Worm (Caenorhabditis elegans) whole organism, L4 larva: ENCODE measurements around the gene F32D8.14.
A peak's percentile ranks its signal among the peaks of the same experiment; 100 is the strongest.

Experiments
- F26F4.8 ChIP-seq: fragments of 200-800 bp; sonication (Bioruptor generic); conservative IDR thresholded peaks from 2 replicates; pipeline ENCODE4 v1.3.6; 2022; ENCODE audit warnings: missing genetic modification characterization, missing compliant biosample characterization
- F44E2.7 ChIP-seq: fragments of 200-800 bp; sonication (Bioruptor generic); IDR thresholded peaks from 2 replicates; pipeline ENCODE4 v2.1.2; 2022; ENCODE audit warnings: missing genetic modification characterization, missing compliant biosample characterization
- F49E8.2 ChIP-seq: sonication (generic microtip); optimal IDR thresholded peaks from 2 replicates; lab custom pipeline; 2016; ENCODE audit warnings: missing compliant biosample characterization, mild to moderate bottlenecking, missing genetic modification characterization, borderline replicate concordance
- R02D3.7 ChIP-seq: fragments of 150-350 bp; sonication (generic microtip); optimal IDR thresholded peaks from 3 replicates; lab custom pipeline; 2014; ENCODE audit warnings: missing biosample characterization, missing genetic modification characterization
- T26A8.4 ChIP-seq: fragments of 200-800 bp; sonication (Bioruptor generic); IDR thresholded peaks from 2 replicates; pipeline ENCODE4 v1.3.6; 2022; ENCODE audit warnings: missing genetic modification characterization, missing compliant biosample characterization
- Y75B8A.6 ChIP-seq: fragments of 200-800 bp; sonication (Bioruptor generic); IDR thresholded peaks from 2 replicates; pipeline ENCODE4 v1.3.6; 2022; ENCODE audit warnings: missing genetic modification reagents, missing genetic modification characterization, missing compliant biosample characterization
- aha-1 ChIP-seq: fragments of 150-350 bp; peaks from one replicate; lab custom pipeline; 2014; ENCODE audit warnings: missing biosample characterization, missing genetic modification characterization
- ama-1 ChIP-seq: fragments of 150-350 bp; optimal IDR thresholded peaks from 2 replicates; lab custom pipeline; 2014; ENCODE audit warnings: inconsistent platforms, mixed read lengths
- ceh-44 ChIP-seq: fragments of 200-800 bp; sonication (Bioruptor generic); IDR thresholded peaks from 2 replicates; pipeline ENCODE4 v1.3.6; 2022; ENCODE audit warnings: missing genetic modification reagents, missing genetic modification characterization, missing compliant biosample characterization
- cey-2 ChIP-seq: sonication (generic microtip); optimal IDR thresholded peaks from 3 replicates; lab custom pipeline; 2017; ENCODE audit warnings: missing genetic modification characterization, mild to moderate bottlenecking, missing compliant biosample characterization, antibody characterized with exemption, borderline replicate concordance; ENCODE audit not compliant: insufficient read depth
- daf-16 ChIP-seq, 3 experiments: sonication (generic microtip); optimal IDR thresholded peaks; 2 replicates each; lab custom pipeline; 2016 to 2017; ENCODE audit warnings: missing genetic modification characterization in 3 of 3, missing genetic modification reagents in 3 of 3, mild to moderate bottlenecking in 2 of 3, missing compliant biosample characterization in 2 of 3, missing biosample characterization in 1 of 3, moderate library complexity in 1 of 3
- dmd-6 ChIP-seq: fragments of 200-800 bp; sonication (Bioruptor generic); IDR thresholded peaks from 2 replicates; pipeline ENCODE4 v1.3.6; 2022; ENCODE audit warnings: missing genetic modification reagents, missing genetic modification characterization, missing compliant biosample characterization
- dpl-1 ChIP-seq: fragments of 150-350 bp; optimal IDR thresholded peaks from 2 replicates; lab custom pipeline; 2014; ENCODE audit warnings: missing biosample characterization, missing genetic modification reagents, missing genetic modification characterization
- dve-1 ChIP-seq: sonication (generic microtip); optimal IDR thresholded peaks from 2 replicates; lab custom pipeline; 2017; ENCODE audit warnings: antibody characterized with exemption, mild to moderate bottlenecking, missing genetic modification characterization, missing compliant biosample characterization; ENCODE audit not compliant: insufficient read depth
- fkh-10 ChIP-seq: fragments of 150-350 bp; optimal IDR thresholded peaks from 2 replicates; lab custom pipeline; 2014; ENCODE audit warnings: missing biosample characterization, missing genetic modification reagents, missing genetic modification characterization
- gei-8 ChIP-seq: fragments of 200-800 bp; sonication (Bioruptor generic); optimal IDR thresholded peaks from 2 replicates; lab custom pipeline; 2018; ENCODE audit warnings: mild to moderate bottlenecking, missing genetic modification characterization, missing compliant biosample characterization
- hif-1 ChIP-seq, 2 experiments: sonication (generic microtip); optimal IDR thresholded peaks; 2 replicates each; lab custom pipeline; 2016 to 2017; ENCODE audit warnings: missing compliant biosample characterization in 2 of 2, missing genetic modification characterization in 2 of 2, missing genetic modification reagents in 2 of 2, missing genotype in 2 of 2, mild to moderate bottlenecking in 1 of 2
- hlh-11 ChIP-seq: fragments of 200-800 bp; sonication (Bioruptor generic); optimal IDR thresholded peaks from 2 replicates; lab custom pipeline; 2018; ENCODE audit warnings: mild to moderate bottlenecking, missing genetic modification characterization, missing compliant biosample characterization
- hlh-30 ChIP-seq: sonication (generic microtip); optimal IDR thresholded peaks from 2 replicates; lab custom pipeline; 2017; ENCODE audit warnings: antibody characterized with exemption, mild to moderate bottlenecking, missing genetic modification characterization, missing compliant biosample characterization; ENCODE audit not compliant: insufficient read depth
- hmg-1.1 ChIP-seq: fragments of 200-800 bp; sonication (Bioruptor generic); IDR thresholded peaks from 2 replicates; pipeline ENCODE4 v1.3.6; 2022; ENCODE audit warnings: missing genetic modification reagents, missing genetic modification characterization, missing compliant biosample characterization
- lin-39 ChIP-seq: fragments of 150-350 bp; optimal IDR thresholded peaks from 2 replicates; lab custom pipeline; 2014; ENCODE audit warnings: missing biosample characterization, missing genetic modification reagents, missing genetic modification characterization
- lsy-2 ChIP-seq, 2 experiments: fragments of 150-350 bp in 1 of 2; sonication (generic microtip) in 1 of 2; optimal IDR thresholded peaks; 2 replicates each; lab custom pipeline; 2014 to 2017; ENCODE audit warnings: missing biosample characterization in 2 of 2, missing genetic modification characterization in 2 of 2
- madf-9 ChIP-seq: fragments of 200-800 bp; sonication (Bioruptor generic); conservative IDR thresholded peaks from 2 replicates; pipeline ENCODE4 v1.3.6; 2022; ENCODE audit warnings: missing genetic modification reagents, missing genetic modification characterization, missing compliant biosample characterization
- mdl-1 ChIP-seq, 2 experiments: fragments of 150-350 bp in 1 of 2; sonication (generic microtip) in 1 of 2; optimal IDR thresholded peaks; 2 replicates each; lab custom pipeline; 2014 to 2017; ENCODE audit warnings: missing biosample characterization in 2 of 2, missing genetic modification characterization in 2 of 2
- mep-1 ChIP-seq: fragments of 150-350 bp; sonication (generic microtip); optimal IDR thresholded peaks from 3 replicates; lab custom pipeline; 2014; ENCODE audit warnings: missing biosample characterization, missing genetic modification characterization
- mxl-3 ChIP-seq: fragments of 200-800 bp; sonication (Bioruptor generic); optimal IDR thresholded peaks from 2 replicates; lab custom pipeline; 2018; ENCODE audit warnings: mild to moderate bottlenecking, missing genetic modification characterization, missing compliant biosample characterization
- nhr-11 ChIP-seq: fragments of 150-350 bp; optimal IDR thresholded peaks from 2 replicates; lab custom pipeline; 2014; ENCODE audit warnings: missing biosample characterization, missing genetic modification characterization
- nhr-111 ChIP-seq: fragments of 200-800 bp; sonication (Bioruptor generic); optimal IDR thresholded peaks from 2 replicates; lab custom pipeline; 2018; ENCODE audit warnings: mild to moderate bottlenecking, missing genetic modification characterization, missing compliant biosample characterization
- nhr-28 ChIP-seq: fragments of 150-350 bp; optimal IDR thresholded peaks from 2 replicates; lab custom pipeline; 2014; ENCODE audit warnings: missing biosample characterization, missing genetic modification characterization
- nhr-48 ChIP-seq: sonication (generic microtip); optimal IDR thresholded peaks from 2 replicates; lab custom pipeline; 2016; ENCODE audit warnings: mild to moderate bottlenecking, missing genetic modification characterization, missing compliant biosample characterization
- nhr-77 ChIP-seq: fragments of 150-350 bp; optimal IDR thresholded peaks from 2 replicates; lab custom pipeline; 2014; ENCODE audit warnings: missing biosample characterization, missing genetic modification characterization
- php-3 ChIP-seq: fragments of 200-800 bp; sonication (Bioruptor generic); IDR thresholded peaks from 2 replicates; pipeline ENCODE4 v1.3.6; 2022; ENCODE audit warnings: missing genetic modification reagents, missing genetic modification characterization, missing compliant biosample characterization
- pqm-1 ChIP-seq: sonication (generic microtip); optimal IDR thresholded peaks from 2 replicates; lab custom pipeline; 2017; ENCODE audit warnings: missing biosample characterization, missing genetic modification characterization
- rbr-2 ChIP-seq: sonication (generic microtip); optimal IDR thresholded peaks from 2 replicates; lab custom pipeline; 2016; ENCODE audit warnings: missing genotype, missing genetic modification characterization, missing compliant biosample characterization
- saeg-2 ChIP-seq: fragments of 200-800 bp; sonication (Bioruptor generic); IDR thresholded peaks from 2 replicates; pipeline ENCODE4 v1.3.6; 2022; ENCODE audit warnings: missing genetic modification reagents, missing genetic modification characterization, missing compliant biosample characterization
- sdz-12 ChIP-seq: fragments of 200-800 bp; sonication (Bioruptor generic); optimal IDR thresholded peaks from 2 replicates; lab custom pipeline; 2018; ENCODE audit warnings: mild to moderate bottlenecking, missing genetic modification characterization, missing compliant biosample characterization
- set-16 ChIP-seq: fragments of 200-800 bp; sonication (Bioruptor generic); IDR thresholded peaks from 2 replicates; pipeline ENCODE4 v1.3.6; 2022; ENCODE audit warnings: missing genetic modification reagents, missing genetic modification characterization, missing compliant biosample characterization
- skn-1 ChIP-seq: fragments of 150-350 bp; optimal IDR thresholded peaks from 2 replicates; lab custom pipeline; 2014; ENCODE audit warnings: missing biosample characterization, missing genetic modification characterization
- tag-97 ChIP-seq: fragments of 200-800 bp; sonication (Bioruptor generic); IDR thresholded peaks from 2 replicates; pipeline ENCODE4 v1.3.6; 2022; ENCODE audit warnings: missing genetic modification characterization, missing compliant biosample characterization
- tra-1 ChIP-seq: fragments of 200-800 bp; sonication (Bioruptor generic); IDR thresholded peaks from 2 replicates; pipeline ENCODE4 v1.3.6; 2022; ENCODE audit warnings: missing genetic modification reagents, missing genetic modification characterization, missing compliant biosample characterization
- unc-62 ChIP-seq, 3 experiments: fragments of 150-350 bp in 1 of 3; sonication (generic microtip); optimal IDR thresholded peaks in 2 of 3; peaks in 1 of 3; 1 replicate in 1 of 3; 2 replicates in 2 of 3; lab custom pipeline; 2014 to 2017; ENCODE audit warnings: missing biosample characterization in 3 of 3, missing genetic modification characterization in 3 of 3, missing genetic modification reagents in 3 of 3, missing genotype in 1 of 3

Gene F32D8.14

DNA sequence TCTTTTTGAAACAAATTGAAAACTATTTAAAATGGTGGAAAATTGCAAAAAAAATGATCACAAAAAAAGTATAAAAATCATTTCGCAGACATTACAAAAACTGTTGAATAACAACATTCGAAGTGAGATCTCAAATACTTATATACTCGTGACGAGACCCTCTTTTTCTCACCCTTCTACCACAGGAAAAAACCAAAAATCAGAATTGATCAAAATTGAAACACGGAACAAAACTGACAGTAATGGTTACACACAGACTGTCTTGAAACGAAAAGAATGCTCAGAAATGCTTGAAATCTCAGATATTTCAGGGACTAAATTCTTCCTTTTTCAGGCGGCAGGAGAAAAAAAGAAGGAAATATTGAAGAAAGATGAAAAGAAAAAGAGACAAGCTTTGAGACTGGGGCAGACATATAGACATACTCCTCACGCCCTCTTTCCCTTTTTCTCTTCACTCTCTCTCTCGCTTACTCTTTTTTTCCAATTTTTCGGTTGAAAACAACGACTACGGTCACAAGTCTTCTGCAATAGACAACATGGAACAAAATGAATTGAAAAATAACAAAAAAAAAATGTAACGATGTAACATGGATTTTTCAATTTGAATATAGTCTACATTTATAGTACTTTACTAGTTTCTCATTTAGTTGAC, 32.9 kb downstream of the F32D8.14 start (continued):
- peak; percentile 52 for TF ChIP-seq rbr-2
- peak; percentile 47 for TF ChIP-seq mep-1 (tag; lab: Kevin White, UChicago)
- TF ChIP-seq dve-1 (tag; lab: Kevin White, UChicago): no peak
- TF ChIP-seq, all 104 proteins: peak for 15

ce11 chrV:10860526-10861037, 34.0 kb downstream of the F32D8.14 start:
- TF ChIP-seq unc-62 (GFP tag; optimal IDR thresholded peaks at IDR 0.05 in 1 of 2; lab: Kevin White, UChicago) (peak in 1 of 2 experiments; percentile 98), unc-62 (tag; optimal IDR thresholded peaks at IDR 0.05; lab: Kevin White, UChicago) (no peak), sdz-12 (GFP tag; lab: Kevin White, UChicago) (no peak), saeg-2 (GFP tag; lab: Robert Waterston, UW) (no peak)

DNA sequence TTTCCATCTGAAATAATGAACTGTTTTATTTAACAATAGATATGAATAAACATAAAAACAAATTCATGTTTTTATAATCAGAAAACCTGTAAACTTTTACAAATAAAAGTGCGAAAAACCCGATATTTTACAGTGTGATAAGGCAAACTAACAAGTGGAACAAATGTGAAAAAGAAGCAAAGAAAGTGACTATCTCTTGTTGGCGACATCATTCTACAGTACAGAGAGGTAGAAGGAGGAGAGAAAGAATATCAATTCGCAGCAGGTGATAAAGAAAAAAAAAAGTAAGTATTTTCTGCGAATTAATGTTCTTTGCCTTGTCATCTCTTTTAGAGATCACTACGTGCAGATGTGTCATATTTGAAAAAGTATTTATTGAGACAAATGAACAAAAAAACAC, 34.8 kb downstream of the F32D8.14 start:
- TF ChIP-seq fkh-10 (GFP tag; lab: Kevin White, UChicago) (no peak), nhr-28 (peak; percentile 91), mdl-1 (tag; optimal IDR thresholded peaks at IDR 0.05; lab: Kevin White, UChicago) (peak in 1 of 2 experiments; percentile 43), daf-16 (GFP tag; optimal IDR thresholded peaks at IDR 0.05; lab: Kevin White, UChicago) (no peak), daf-16 (tag; optimal IDR thresholded peaks at IDR 0.05; lab: Kevin White, UChicago) (peak; percentile 63), ama-1 (lab: Kevin White, UChicago) (no peak), nhr-77 (tag; lab: Kevin White, UChicago) (peak; percentile 69), hif-1 (tag; optimal IDR thresholded peaks at IDR 0.05; lab: Kevin White, UChicago) (peak in 1 of 2 experiments; percentile 33), dve-1 (tag; lab: Kevin White, UChicago) (peak; percentile 55), hlh-11 (tag; lab: Kevin White, UChicago) (peak; percentile 67), nhr-11 (no peak), hmg-1.1 (no peak), unc-62 (GFP tag; optimal IDR thresholded peaks at IDR 0.05 in 1 of 2; lab: Kevin White, UChicago) (peak in 1 of 2 experiments; percentile 2), unc-62 (tag; optimal IDR thresholded peaks at IDR 0.05; lab: Kevin White, UChicago) (no peak), lsy-2 (tag; optimal IDR thresholded peaks at IDR 0.05; lab: Kevin White, UChicago) (peak in 1 of 2 experiments; percentile 43), cey-2 (tag; lab: Kevin White, UChicago) (peak; percentile 26), dmd-6 (GFP tag; lab: Robert Waterston, UW) (peak; percentile 74), nhr-48 (tag; lab: Kevin White, UChicago) (peak; percentile 36), hlh-30 (peak; percentile 23), mxl-3 (GFP tag; lab: Kevin White, UChicago) (peak; percentile 23), nhr-111 (GFP tag; lab: Kevin White, UChicago) (no peak), gei-8 (GFP tag; lab: Kevin White, UChicago) (no peak), aha-1 (peak; percentile 99), php-3 (GFP tag; lab: Robert Waterston, UW) (peak; percentile 60; the same call in 1 of the 2 replicates), pqm-1 (peak; percentile 94), ceh-44 (GFP tag; lab: Robert Waterston, UW) (no peak), dpl-1 (peak; percentile 4), madf-9 (GFP tag; lab: Robert Waterston, UW) (no peak)

DNA sequence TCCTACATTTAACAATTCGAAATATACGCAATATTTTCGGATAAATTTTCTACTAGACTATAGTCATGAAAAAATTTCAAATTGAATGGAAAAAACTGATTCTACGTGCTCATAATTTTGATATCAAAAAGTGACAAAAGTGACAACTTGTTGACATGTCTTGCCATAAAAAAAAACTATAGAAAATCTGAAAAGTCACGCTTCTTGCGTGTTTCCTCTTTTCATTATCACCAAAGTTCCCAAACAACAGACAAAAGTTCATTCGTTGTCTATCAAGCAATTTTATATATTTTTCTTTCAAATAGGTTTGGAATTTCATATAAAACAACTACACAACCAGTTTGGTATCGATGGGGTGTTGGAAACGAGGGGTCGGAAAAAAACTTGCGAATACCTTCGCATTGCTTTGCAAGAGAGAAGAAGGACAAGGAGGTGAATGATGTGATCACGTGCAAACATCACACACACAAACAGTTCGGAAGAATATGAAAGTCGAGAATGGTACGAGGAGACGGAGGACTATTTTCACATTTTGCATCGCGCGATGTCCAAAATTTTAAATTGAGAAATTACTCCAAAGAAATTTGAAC, 35.4 kb downstream of the F32D8.14 start:
- no peak for TF ChIP-seq F26F4.8
- TF ChIP-seq dmd-6 (GFP tag; lab: Robert Waterston, UW): peak; percentile 84
- no peak for TF ChIP-seq hif-1 (tag; optimal IDR thresholded peaks at IDR 0.05; lab: Kevin White, UChicago)
- TF ChIP-seq F49E8.2 (tag; lab: Kevin White, UChicago): no peak
- no peak for TF ChIP-seq lin-39 (tag; lab: Kevin White, UChicago)
- TF ChIP-seq ama-1 (lab: Kevin White, UChicago): no peak
- no peak for TF ChIP-seq T26A8.4 (GFP tag; lab: Robert Waterston, UW)
- no peak for TF ChIP-seq hmg-1.1
- TF ChIP-seq set-16 (GFP tag; lab: Robert Waterston, UW): no peak
- no peak for TF ChIP-seq F44E2.7
- TF ChIP-seq R02D3.7 (tag; lab: Kevin White, UChicago): no peak
- no peak for TF ChIP-seq skn-1
- no peak for TF ChIP-seq Y75B8A.6 (GFP tag; lab: Robert Waterston, UW)
- peak; percentile 32 for TF ChIP-seq mxl-3 (GFP tag; lab: Kevin White, UChicago)
- no peak for TF ChIP-seq tra-1 (GFP tag; lab: Robert Waterston, UW)
- TF ChIP-seq daf-16 (GFP tag; optimal IDR thresholded peaks at IDR 0.05; lab: Kevin White, UChicago): no peak
- peak; percentile 77 for TF ChIP-seq daf-16 (tag; optimal IDR thresholded peaks at IDR 0.05; lab: Kevin White, UChicago)
- TF ChIP-seq tag-97 (GFP tag; lab: Robert Waterston, UW): no peak
- peak; percentile 80 for TF ChIP-seq aha-1
